Worm (Caenorhabditis elegans): ENCODE data around the gene col-114.

DNA sequence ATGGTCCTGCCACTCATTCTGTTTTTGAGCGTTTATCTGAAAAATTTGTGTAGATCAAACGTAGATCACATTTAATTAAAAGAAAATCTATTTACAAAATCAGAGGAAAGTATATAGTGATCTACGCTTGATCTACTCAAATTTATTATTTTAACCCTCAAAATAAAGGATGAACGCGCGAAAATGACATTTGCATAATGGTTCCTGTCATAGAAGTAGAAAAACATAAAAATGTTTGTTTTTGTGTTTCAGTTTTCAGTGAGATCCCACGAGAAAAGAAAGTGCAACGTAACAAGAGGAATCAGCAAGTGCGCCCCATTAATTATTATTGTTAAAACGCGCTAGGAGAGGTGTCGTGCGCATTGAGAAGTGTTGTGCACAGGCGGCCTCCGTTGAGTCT lies 35.1 kb downstream of the col-114 start:
- TF ChIP-seq nhr-237 (tag; optimal IDR thresholded peaks at IDR 0.05) (no peak), lin-15B (tag; optimal IDR thresholded peaks at IDR 0.05) (no peak), fos-1 (tag; optimal IDR thresholded peaks at IDR 0.05) (no peak), skn-1 (tag; optimal IDR thresholded peaks at IDR 0.05) (no peak), nfya-1 (tag; optimal IDR thresholded peaks at IDR 0.05; ENCODE audit: insufficient read depth) (no peak)
